Worm (Caenorhabditis elegans): ENCODE results near the gene R10F2.6.

- TF ChIP-seq him-1 (tag; optimal IDR thresholded peaks at IDR 0.05) (no peak), dao-5 (tag; optimal IDR thresholded peaks at IDR 0.05) (no peak)
These were observed 36.1 kb downstream of the R10F2.6 start for ce11 chrIII:2907819-2908218.

Data from whole organism, L4/young adult.